Fruit fly (Drosophila melanogaster): Measurements from ENCODE around the gene Kdm2.

The Kdm2 gene

dm6 chr3R:9024835-9025510 is 27.3 kb upstream of the Kdm2 start:
- TF ChIP-seq EcR (GFP tag; optimal IDR thresholded peaks at IDR 0.05) = no peak
- no peak for TF ChIP-seq fd96Ca (GFP tag; IDR thresholded peaks at IDR 0.05)
- TF ChIP-seq CG13204 (GFP tag; optimal IDR thresholded peaks at IDR 0.05) = no peak
- no peak for TF ChIP-seq Ets98B (GFP tag; IDR thresholded peaks at IDR 0.05)
- TF ChIP-seq CG32121 (GFP tag; IDR thresholded peaks at IDR 0.05) = no peak
- TF ChIP-seq CG10348 (GFP tag; IDR thresholded peaks at IDR 0.05) = no peak
- no peak for TF ChIP-seq CG34367 (tag; optimal IDR thresholded peaks at IDR 0.05)
- no peak for TF ChIP-seq Pif1A (GFP tag; optimal IDR thresholded peaks at IDR 0.05)
- no peak for TF ChIP-seq Snoo (tag; optimal IDR thresholded peaks at IDR 0.05)
- no peak for TF ChIP-seq CG4496 (GFP tag; IDR thresholded peaks at IDR 0.05)
- TF ChIP-seq Pif1B (GFP tag; optimal IDR thresholded peaks at IDR 0.05) = no peak
- no peak for TF ChIP-seq D1 (tag; optimal IDR thresholded peaks at IDR 0.05)
- TF ChIP-seq rn (GFP tag; IDR thresholded peaks at IDR 0.05) = no peak
- no peak for TF ChIP-seq CG8159 (tag; optimal IDR thresholded peaks at IDR 0.05)

- TF ChIP-seq CG9948 (tag; optimal IDR thresholded peaks at IDR 0.05) (no peak), gl (tag; optimal IDR thresholded peaks at IDR 0.05) (no peak), EcR (GFP tag; optimal IDR thresholded peaks at IDR 0.05) (no peak)
Measured at dm6 chr3R:9027082-9027481, 25.2 kb upstream of the Kdm2 start.

dm6 chr3R:9028690-9029089 is 23.6 kb upstream of the Kdm2 start:
- TF ChIP-seq CG8301 (tag; optimal IDR thresholded peaks at IDR 0.05) (no peak), Ets98B (GFP tag; IDR thresholded peaks at IDR 0.05) (no peak), D1 (tag; optimal IDR thresholded peaks at IDR 0.05) (no peak), CG8159 (tag; optimal IDR thresholded peaks at IDR 0.05) (no peak), CG9948 (tag; optimal IDR thresholded peaks at IDR 0.05) (no peak), EcR (GFP tag; optimal IDR thresholded peaks at IDR 0.05) (no peak), CG12605 (GFP tag; IDR thresholded peaks at IDR 0.05) (no peak), CG15710 (tag; optimal IDR thresholded peaks at IDR 0.05) (no peak), CG32121 (GFP tag; IDR thresholded peaks at IDR 0.05) (no peak), fd96Ca (GFP tag; IDR thresholded peaks at IDR 0.05) (no peak), CG34367 (tag; optimal IDR thresholded peaks at IDR 0.05) (no peak), CG14655 (GFP tag; optimal IDR thresholded peaks at IDR 0.05) (no peak)

dm6 chr3R:9029411-9029810 is 22.9 kb upstream of the Kdm2 start:
- TF ChIP-seq EcR (GFP tag; optimal IDR thresholded peaks at IDR 0.05) (peak; percentile 29), Pif1A (GFP tag; optimal IDR thresholded peaks at IDR 0.05) (no peak), gl (tag; optimal IDR thresholded peaks at IDR 0.05) (no peak), D1 (tag; optimal IDR thresholded peaks at IDR 0.05) (no peak)

dm6 chr3R:9030006-9030749 is 22.1 kb upstream of the Kdm2 start:
- no peak for TF ChIP-seq Snoo (tag; optimal IDR thresholded peaks at IDR 0.05)
- TF ChIP-seq CG8301 (tag; optimal IDR thresholded peaks at IDR 0.05) = no peak
- no peak for TF ChIP-seq Ets98B (GFP tag; IDR thresholded peaks at IDR 0.05)
- TF ChIP-seq CG12605 (GFP tag; IDR thresholded peaks at IDR 0.05) = no peak
- TF ChIP-seq CG13204 (GFP tag; optimal IDR thresholded peaks at IDR 0.05) = no peak
- TF ChIP-seq CG17806 (tag; optimal IDR thresholded peaks at IDR 0.05) = no peak
- no peak for TF ChIP-seq CG4496 (GFP tag; IDR thresholded peaks at IDR 0.05)
- TF ChIP-seq gl (tag; optimal IDR thresholded peaks at IDR 0.05) = no peak
- no peak for TF ChIP-seq fd96Ca (GFP tag; IDR thresholded peaks at IDR 0.05)
- TF ChIP-seq Pif1A (GFP tag; optimal IDR thresholded peaks at IDR 0.05) = no peak
- no peak for TF ChIP-seq EcR (GFP tag; optimal IDR thresholded peaks at IDR 0.05)

dm6 chr3R:9030750-9031128 is 21.6 kb upstream of the Kdm2 start:
- TF ChIP-seq EcR (GFP tag; optimal IDR thresholded peaks at IDR 0.05) (peak; percentile 11), rn (GFP tag; IDR thresholded peaks at IDR 0.05) (no peak), CG13204 (GFP tag; optimal IDR thresholded peaks at IDR 0.05) (no peak), D1 (tag; optimal IDR thresholded peaks at IDR 0.05) (no peak), CG15710 (tag; optimal IDR thresholded peaks at IDR 0.05) (no peak)

- TF ChIP-seq CG17806 (tag; optimal IDR thresholded peaks at IDR 0.05) (peak; percentile 99), CG13204 (GFP tag; optimal IDR thresholded peaks at IDR 0.05) (peak; percentile 97), CG4496 (GFP tag; IDR thresholded peaks at IDR 0.05) (peak; percentile 99), EcR (GFP tag; optimal IDR thresholded peaks at IDR 0.05) (peak; percentile 81), CG8301 (tag; optimal IDR thresholded peaks at IDR 0.05) (peak; percentile 99), CG9948 (tag; optimal IDR thresholded peaks at IDR 0.05) (peak; percentile 98), CG12605 (GFP tag; IDR thresholded peaks at IDR 0.05) (peak; percentile 99), CG32121 (GFP tag; IDR thresholded peaks at IDR 0.05) (peak; percentile 99), Snoo (tag; optimal IDR thresholded peaks at IDR 0.05) (peak; percentile 97), Pif1B (GFP tag; optimal IDR thresholded peaks at IDR 0.05) (peak; percentile 99), CG10348 (GFP tag; IDR thresholded peaks at IDR 0.05) (peak; percentile 95), CG8159 (tag; optimal IDR thresholded peaks at IDR 0.05) (peak; percentile 98), CG15710 (tag; optimal IDR thresholded peaks at IDR 0.05) (peak; percentile 99), rn (GFP tag; IDR thresholded peaks at IDR 0.05) (peak; percentile 98), CG14655 (GFP tag; optimal IDR thresholded peaks at IDR 0.05) (peak; percentile 99), D1 (tag; optimal IDR thresholded peaks at IDR 0.05) (peak; percentile 99), fd96Ca (GFP tag; IDR thresholded peaks at IDR 0.05) (peak; percentile 99), Pif1A (GFP tag; optimal IDR thresholded peaks at IDR 0.05) (peak; percentile 99), Ets98B (GFP tag; IDR thresholded peaks at IDR 0.05) (peak; percentile 99), CG34367 (tag; optimal IDR thresholded peaks at IDR 0.05) (peak; percentile 99), gl (tag; optimal IDR thresholded peaks at IDR 0.05) (peak; percentile 98)
Measured at dm6 chr3R:9031797-9032418, 20.4 kb upstream of the Kdm2 start.
